Worm (Caenorhabditis elegans) whole organism, mixed stage, embryonic: ENCODE results near the gene T07F10.3.

Experiments used
- blmp-1 ChIP-seq: fragments of 150-350 bp; optimal IDR thresholded peaks from 2 replicates; lab custom pipeline; 2014; ENCODE audit warnings: missing biosample characterization, missing genetic modification characterization
- ceh-39 ChIP-seq: fragments of 150-350 bp; optimal IDR thresholded peaks from 2 replicates; lab custom pipeline; 2014; ENCODE audit warnings: missing biosample characterization, missing genetic modification characterization
- ceh-83 ChIP-seq: fragments of 200-800 bp; sonication (Bioruptor generic); optimal IDR thresholded peaks from 2 replicates; lab custom pipeline; 2018; ENCODE audit warnings: mild to moderate bottlenecking, missing genetic modification characterization, missing compliant biosample characterization
- lsy-2 ChIP-seq: fragments of 150-350 bp; optimal IDR thresholded peaks from 2 replicates; lab custom pipeline; 2014; ENCODE audit warnings: missing biosample characterization, missing genetic modification characterization
- mls-2 ChIP-seq: sonication (generic microtip); optimal IDR thresholded peaks from 2 replicates; lab custom pipeline; 2016; ENCODE audit warnings: mild to moderate bottlenecking, missing genetic modification characterization, moderate library complexity, missing compliant biosample characterization
- nhr-12 ChIP-seq: fragments of 150-350 bp; optimal IDR thresholded peaks from 2 replicates; lab custom pipeline; 2014; ENCODE audit warnings: missing biosample characterization, missing genetic modification characterization
- nhr-237 ChIP-seq: fragments of 150-350 bp; optimal IDR thresholded peaks from 2 replicates; lab custom pipeline; 2014; ENCODE audit warnings: missing biosample characterization, missing genetic modification characterization
- nhr-28 ChIP-seq: fragments of 150-350 bp; optimal IDR thresholded peaks from 2 replicates; lab custom pipeline; 2014; ENCODE audit warnings: missing biosample characterization, missing genetic modification characterization
- nhr-76 ChIP-seq: sonication (generic microtip); optimal IDR thresholded peaks from 2 replicates; lab custom pipeline; 2017; ENCODE audit warnings: missing biosample characterization, missing genetic modification characterization
- snpc-4 ChIP-seq: fragments of 150-350 bp; optimal IDR thresholded peaks from 2 replicates; lab custom pipeline; 2014; ENCODE audit warnings: missing biosample characterization, missing genetic modification characterization
- unc-39 ChIP-seq: fragments of 150-350 bp; optimal IDR thresholded peaks from 2 replicates; lab custom pipeline; 2014; ENCODE audit warnings: missing biosample characterization, missing genetic modification characterization
- unc-62 ChIP-seq: fragments of 150-350 bp; optimal IDR thresholded peaks from 2 replicates; lab custom pipeline; 2014; ENCODE audit warnings: missing biosample characterization, missing genetic modification reagents, missing genetic modification characterization
- zip-8 ChIP-seq: fragments of 150-350 bp; optimal IDR thresholded peaks from 2 replicates; lab custom pipeline; 2014; ENCODE audit warnings: missing biosample characterization, missing genetic modification characterization
- ztf-11 ChIP-seq: fragments of 150-350 bp; optimal IDR thresholded peaks from 2 replicates; lab custom pipeline; 2014; ENCODE audit warnings: missing biosample characterization, missing genetic modification characterization

DNA sequence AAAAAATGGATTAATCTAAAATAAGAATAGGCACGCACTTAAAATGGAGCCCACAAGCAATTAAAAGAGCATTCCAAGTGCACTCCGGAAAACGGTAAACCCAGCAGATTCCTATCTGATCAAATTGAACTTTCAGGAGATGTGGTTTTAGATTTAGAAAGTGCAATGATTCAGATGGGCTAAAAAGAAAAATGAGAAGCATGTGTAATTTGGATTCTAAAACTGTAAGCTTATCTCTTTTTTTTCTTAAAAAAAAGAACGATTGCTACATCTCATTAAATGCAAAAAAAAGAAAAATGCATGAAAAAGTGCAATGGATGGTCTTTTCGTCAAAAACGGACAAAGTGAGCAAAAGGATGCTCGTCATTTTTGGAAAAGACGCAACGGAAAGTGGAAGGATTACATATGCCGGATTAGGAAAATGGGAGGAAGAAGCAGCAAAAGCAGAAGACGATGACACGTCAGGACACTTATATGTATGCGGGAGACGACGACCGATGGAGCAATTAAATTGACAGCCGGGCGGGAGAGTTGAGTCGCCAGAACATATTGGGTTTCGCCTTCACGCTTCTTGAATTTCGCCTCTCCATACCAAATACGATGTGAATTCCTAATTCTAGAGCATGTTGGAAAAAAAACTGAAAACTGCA lies 28.9 kb upstream of the T07F10.3 start:
- no peak for TF ChIP-seq nhr-28 (tag; lab: Kevin White, UChicago)
- TF ChIP-seq ztf-11 (tag; lab: Kevin White, UChicago), result no peak
- TF ChIP-seq unc-62 (GFP tag; lab: Kevin White, UChicago), result peak; percentile 53
- TF ChIP-seq nhr-237 (tag; lab: Kevin White, UChicago), result no peak
- TF ChIP-seq unc-39 (tag; lab: Kevin White, UChicago), result no peak
- TF ChIP-seq ceh-39 (tag; lab: Kevin White, UChicago), result no peak
- TF ChIP-seq zip-8 (tag; lab: Kevin White, UChicago), result no peak
- no peak for TF ChIP-seq nhr-12 (tag; lab: Kevin White, UChicago)
- TF ChIP-seq nhr-76, result no peak
- no peak for TF ChIP-seq snpc-4
- TF ChIP-seq mls-2 (tag; lab: Kevin White, UChicago), result no peak
- TF ChIP-seq lsy-2 (tag; lab: Kevin White, UChicago), result no peak
- no peak for TF ChIP-seq blmp-1 (tag; lab: Kevin White, UChicago)
- no peak for TF ChIP-seq ceh-83 (GFP tag; lab: Kevin White, UChicago)
